Fruit fly (Drosophila melanogaster) whole organism, embryonic: Measurements from ENCODE around the gene Cow.
A peak's percentile ranks its signal among the peaks of the same experiment; 100 is the strongest.

Source experiments
- CG10267 ChIP-seq: fragments of 200-800 bp; sonication (Bioruptor generic); optimal IDR thresholded peaks from 2 replicates; lab custom pipeline; 2018; ENCODE audit warnings: missing biosample characterization, mild to moderate bottlenecking, missing genetic modification characterization, moderate library complexity
- CG10431 ChIP-seq: fragments of 200-800 bp; sonication (Bioruptor generic); optimal IDR thresholded peaks from 3 replicates; lab custom pipeline; 2018; ENCODE audit warnings: missing biosample characterization, mild to moderate bottlenecking, missing genetic modification characterization
- CG11723 ChIP-seq: fragments of 200-800 bp; sonication (Bioruptor generic); optimal IDR thresholded peaks from 2 replicates; lab custom pipeline; 2017; ENCODE audit warnings: missing biosample characterization, mild to moderate bottlenecking, missing genetic modification characterization
- CG12659 ChIP-seq: fragments of 200-800 bp; sonication (Bioruptor generic); optimal IDR thresholded peaks from 3 replicates; lab custom pipeline; 2017; ENCODE audit warnings: mild to moderate bottlenecking, missing biosample characterization, missing genetic modification reagents, missing genetic modification characterization
- CG1602 ChIP-seq: fragments of 200-800 bp; sonication (Bioruptor generic); optimal IDR thresholded peaks from 3 replicates; lab custom pipeline; 2016; ENCODE audit warnings: missing biosample characterization, missing genetic modification characterization
- CG17361 ChIP-seq: fragments of 200-800 bp; sonication (Bioruptor generic); IDR thresholded peaks from 3 replicates; pipeline ENCODE4 v1.3.6; 2022; ENCODE audit warnings: missing biosample characterization, missing genetic modification characterization
- CG18619 ChIP-seq: fragments of 200-800 bp; sonication (Bioruptor generic); optimal IDR thresholded peaks from 3 replicates; lab custom pipeline; 2017; ENCODE audit warnings: missing biosample characterization, mild to moderate bottlenecking, missing genetic modification characterization
- CG2129 ChIP-seq: fragments of 200-800 bp; sonication (Bioruptor generic); IDR thresholded peaks from 2 replicates; pipeline ENCODE4 v1.3.6; 2022; ENCODE audit warnings: missing biosample characterization, missing genetic modification characterization; ENCODE audit not compliant: partially characterized antibody
- CG2199 ChIP-seq: fragments of 200-800 bp; sonication (Bioruptor generic); IDR thresholded peaks from 3 replicates; pipeline ENCODE4 v1.3.6; 2022; ENCODE audit warnings: missing biosample characterization, missing genetic modification characterization
- CG33557 ChIP-seq: fragments of 200-800 bp; sonication (Bioruptor generic); optimal IDR thresholded peaks from 2 replicates; lab custom pipeline; 2019; ENCODE audit warnings: missing biosample characterization, mild to moderate bottlenecking, missing genetic modification characterization, moderate library complexity
- CG3407 ChIP-seq: fragments of 200-800 bp; sonication (Bioruptor generic); optimal IDR thresholded peaks from 2 replicates; lab custom pipeline; 2018; ENCODE audit warnings: missing biosample characterization, mild to moderate bottlenecking, missing genetic modification characterization
- CG5953 ChIP-seq: fragments of 200-800 bp; sonication (Bioruptor generic); IDR thresholded peaks from 2 replicates; pipeline ENCODE4 v1.3.6; 2022; ENCODE audit warnings: missing biosample characterization, missing genetic modification characterization
- CG6272 ChIP-seq: fragments of 200-800 bp; sonication (Bioruptor generic); IDR thresholded peaks from 2 replicates; pipeline ENCODE4 v1.3.6; 2022; ENCODE audit warnings: missing biosample characterization, missing genetic modification characterization
- CG6765 ChIP-seq: fragments of 200-800 bp; sonication (Bioruptor generic); optimal IDR thresholded peaks from 3 replicates; lab custom pipeline; 2017; ENCODE audit warnings: missing biosample characterization, mild to moderate bottlenecking, missing genetic modification characterization
- CG6813 ChIP-seq: fragments of 200-800 bp; sonication (Bioruptor generic); optimal IDR thresholded peaks from 2 replicates; lab custom pipeline; 2017; ENCODE audit warnings: missing biosample characterization, missing genetic modification characterization, mild to moderate bottlenecking, moderate library complexity, missing genetic modification reagents
- CG7271 ChIP-seq: fragments of 200-800 bp; sonication (Bioruptor generic); optimal IDR thresholded peaks from 2 replicates; lab custom pipeline; 2018; ENCODE audit warnings: missing biosample characterization, mild to moderate bottlenecking, missing genetic modification characterization, moderate library complexity
- CG9932 ChIP-seq: fragments of 200-800 bp; sonication (Bioruptor generic); IDR thresholded peaks from 2 replicates; pipeline ENCODE4 v1.3.6; 2022; ENCODE audit warnings: missing biosample characterization, missing genetic modification characterization
- Dfd ChIP-seq, 2 experiments: fragments of >200 bp; optimal IDR thresholded peaks; 2 replicates each; lab custom pipeline; 2017; ENCODE audit warnings: missing biosample characterization in 2 of 2, missing genetic modification characterization in 2 of 2
- Drgx ChIP-seq: fragments of 200-800 bp; sonication (Bioruptor generic); IDR thresholded peaks from 2 replicates; pipeline ENCODE4 v1.3.6; 2022; ENCODE audit warnings: missing biosample characterization, missing genetic modification characterization
- Ets97D ChIP-seq: fragments of 200-800 bp; sonication (Bioruptor generic); optimal IDR thresholded peaks from 3 replicates; lab custom pipeline; 2016; ENCODE audit warnings: missing biosample characterization, missing genetic modification characterization
- H15 ChIP-seq: fragments of 200-800 bp; sonication (Bioruptor generic); IDR thresholded peaks from 3 replicates; pipeline ENCODE4 v1.3.6; 2022; ENCODE audit warnings: missing biosample characterization, missing genetic modification characterization
- HLH3B ChIP-seq: fragments of 200-800 bp; sonication (Bioruptor generic); IDR thresholded peaks from 2 replicates; pipeline ENCODE4 v1.3.6; 2022; ENCODE audit warnings: missing biosample characterization, missing genetic modification characterization
- Hmr ChIP-seq: fragments of 200-800 bp; sonication (Bioruptor generic); optimal IDR thresholded peaks from 3 replicates; lab custom pipeline; 2017; ENCODE audit warnings: mild to moderate bottlenecking, missing biosample characterization, missing genetic modification reagents, missing genetic modification characterization
- Hr51 ChIP-seq, 2 experiments: fragments of 200-800 bp; sonication (Bioruptor generic); optimal IDR thresholded peaks; 2 replicates in 1 of 2; 3 replicates in 1 of 2; lab custom pipeline; 2016 to 2018; ENCODE audit warnings: missing biosample characterization in 2 of 2, missing genetic modification characterization in 2 of 2, mild to moderate bottlenecking in 1 of 2, moderate library complexity in 1 of 2
- MESR4 ChIP-seq: fragments of 200-800 bp; sonication (Bioruptor generic); optimal IDR thresholded peaks from 2 replicates; lab custom pipeline; 2018; ENCODE audit warnings: missing biosample characterization, mild to moderate bottlenecking, missing genetic modification characterization, moderate library complexity
- Meics ChIP-seq: fragments of 200-800 bp; sonication (Bioruptor generic); optimal IDR thresholded peaks from 2 replicates; lab custom pipeline; 2017; ENCODE audit warnings: missing biosample characterization, mild to moderate bottlenecking, missing genetic modification characterization
- Nf-YC ChIP-seq: fragments of 200-800 bp; optimal IDR thresholded peaks from 3 replicates; lab custom pipeline; 2019; ENCODE audit warnings: missing biosample characterization, mild to moderate bottlenecking, missing genetic modification characterization, moderate library complexity
- Poxn ChIP-seq: fragments of 200-800 bp; sonication (Bioruptor generic); IDR thresholded peaks from 2 replicates; pipeline ENCODE4 v1.3.6; 2022; ENCODE audit warnings: missing biosample characterization, missing genetic modification characterization
- al ChIP-seq: fragments of 200-800 bp; sonication (Bioruptor generic); IDR thresholded peaks from 2 replicates; pipeline ENCODE4 v1.3.6; 2022; ENCODE audit warnings: missing biosample characterization, missing genetic modification characterization
- amos ChIP-seq: fragments of 200-800 bp; sonication (Bioruptor generic); IDR thresholded peaks from 2 replicates; pipeline ENCODE4 v1.3.6; 2022; ENCODE audit warnings: missing biosample characterization, missing genetic modification characterization; ENCODE audit not compliant: partially characterized antibody
- ase ChIP-seq: fragments of 200-800 bp; sonication (Bioruptor generic); IDR thresholded peaks from 3 replicates; pipeline ENCODE4 v1.3.6; 2022; ENCODE audit warnings: missing biosample characterization, missing genetic modification characterization
- bab2 ChIP-seq: fragments of 200-800 bp; sonication (Bioruptor generic); optimal IDR thresholded peaks from 2 replicates; lab custom pipeline; 2016; ENCODE audit warnings: missing biosample characterization, missing genetic modification characterization
- chinmo ChIP-seq: fragments of 200-800 bp; sonication (Bioruptor generic); IDR thresholded peaks from 4 replicates; pipeline ENCODE4 v1.3.6; 2022; ENCODE audit warnings: missing biosample characterization, missing genetic modification characterization; ENCODE audit not compliant: partially characterized antibody
- da ChIP-seq: fragments of 200-800 bp; sonication (Bioruptor generic); optimal IDR thresholded peaks from 2 replicates; lab custom pipeline; 2016; ENCODE audit warnings: missing biosample characterization, missing genetic modification characterization
- dimm ChIP-seq: fragments of 200-800 bp; sonication (Bioruptor generic); IDR thresholded peaks from 2 replicates; pipeline ENCODE4 v1.3.6; 2022; ENCODE audit warnings: missing biosample characterization, missing genetic modification characterization
- fd102C ChIP-seq: fragments of 200-800 bp; sonication (Bioruptor generic); optimal IDR thresholded peaks from 2 replicates; lab custom pipeline; 2018; ENCODE audit warnings: missing biosample characterization, mild to moderate bottlenecking, missing genetic modification characterization, moderate library complexity
- h ChIP-seq: fragments of >200 bp; optimal IDR thresholded peaks from 2 replicates; lab custom pipeline; 2017
- ind ChIP-seq: fragments of 200-800 bp; sonication (Bioruptor generic); optimal IDR thresholded peaks from 3 replicates; lab custom pipeline; 2016; ENCODE audit warnings: missing biosample characterization, missing genetic modification characterization
- ken ChIP-seq: fragments of 200-800 bp; sonication (Bioruptor generic); IDR thresholded peaks from 3 replicates; pipeline ENCODE4 v1.3.6; 2022; ENCODE audit warnings: missing biosample characterization, missing genetic modification characterization
- kni ChIP-seq: fragments of 200-800 bp; sonication (Bioruptor generic); optimal IDR thresholded peaks from 3 replicates; lab custom pipeline; 2017; ENCODE audit warnings: mild to moderate bottlenecking, missing biosample characterization, missing genetic modification reagents, missing genetic modification characterization
- pan ChIP-seq, 4 experiments: fragments of >200 bp in 3 of 4; fragments of 200-800 bp in 1 of 4; sonication (Bioruptor generic) in 1 of 4; optimal IDR thresholded peaks in 3 of 4; IDR thresholded peaks in 1 of 4; 2 replicates each; pipeline versions ENCODE4 v1.3.6 to Lab custom; 2017 to 2022; ENCODE audit warnings: missing biosample characterization in 2 of 4, missing genetic modification characterization in 2 of 4, mixed read lengths in 1 of 4
- prd ChIP-seq, 3 experiments: fragments of >200 bp in 2 of 3; fragments of 200-800 bp in 1 of 3; sonication (Bioruptor generic) in 1 of 3; optimal IDR thresholded peaks in 2 of 3; IDR thresholded peaks in 1 of 3; 2 replicates in 2 of 3; 3 replicates in 1 of 3; pipeline versions ENCODE4 v1.3.6 to Lab custom; 2017 to 2022; ENCODE audit warnings: missing biosample characterization in 1 of 3, missing genetic modification characterization in 1 of 3
- pros ChIP-seq: fragments of 200-800 bp; sonication (Bioruptor generic); optimal IDR thresholded peaks from 3 replicates; lab custom pipeline; 2019; ENCODE audit warnings: missing biosample characterization, mild to moderate bottlenecking, missing genetic modification characterization, moderate library complexity
- sd ChIP-seq: fragments of 200-800 bp; sonication (Bioruptor generic); optimal IDR thresholded peaks from 3 replicates; lab custom pipeline; 2018; ENCODE audit warnings: missing biosample characterization, mild to moderate bottlenecking, missing genetic modification characterization, moderate library complexity
- sens ChIP-seq: fragments of 200-800 bp; sonication (Bioruptor generic); peaks from one replicate; lab custom pipeline; 2016; ENCODE audit warnings: missing biosample characterization, missing genetic modification characterization
- tll ChIP-seq, 2 experiments: fragments of 200-800 bp in 1 of 2; fragments of >200 bp in 1 of 2; sonication (Bioruptor generic) in 1 of 2; optimal IDR thresholded peaks; 2 replicates each; lab custom pipeline; 2017 to 2019; ENCODE audit warnings: missing biosample characterization in 2 of 2, missing genetic modification characterization in 2 of 2, mild to moderate bottlenecking in 1 of 2, moderate library complexity in 1 of 2
- z ChIP-seq: fragments of 200-800 bp; sonication (Bioruptor generic); IDR thresholded peaks from 3 replicates; pipeline ENCODE4 v1.3.6; 2022; ENCODE audit warnings: missing biosample characterization, missing genetic modification characterization
- zen ChIP-seq: fragments of 200-800 bp; sonication (Bioruptor generic); optimal IDR thresholded peaks from 3 replicates; lab custom pipeline; 2018; ENCODE audit warnings: missing biosample characterization, mild to moderate bottlenecking, missing genetic modification characterization, moderate library complexity

The Cow gene

dm6 chr3R:23134690-23135089 lies 22.2 kb upstream of the Cow start (continued):
- 0 out of 2 replicates have a peak, but pooled peaks have one; percentile 7 for TF ChIP-seq CG5953 (GFP tag; lab: Robert Waterston, UW)
- peak; percentile 0 for TF ChIP-seq CG3407 (GFP tag; lab: Kevin White, UChicago)
- peak; percentile 1 for TF ChIP-seq pros (GFP tag; lab: Kevin White, UChicago)
- peak; percentile 53 for TF ChIP-seq CG33557 (GFP tag; lab: Kevin White, UChicago)
- 0 out of 3 replicates have a peak, but pooled peaks have one; percentile 21 for TF ChIP-seq z (GFP tag; lab: Robert Waterston, UW)
- no peak for TF ChIP-seq pan (optimal IDR thresholded peaks at IDR 0.05; lab: Kevin White, UChicago)
- TF ChIP-seq pan (GFP tag; optimal IDR thresholded peaks at IDR 0.05 in 1 of 2, IDR thresholded peaks at IDR 0.05 in 1 of 2), result peak in 1 of 2 experiments; percentile 9
- TF ChIP-seq Hr51 (GFP tag; optimal IDR thresholded peaks at IDR 0.05; lab: Kevin White, UChicago), result no peak
- 0 out of 2 replicates have a peak, but pooled peaks have one; percentile 14 for TF ChIP-seq HLH3B
- TF ChIP-seq kni, result peak; percentile 83
- TF ChIP-seq CG7271 (tag; lab: Kevin White, UChicago), result peak; percentile 13
- TF ChIP-seq tll (GFP tag; optimal IDR thresholded peaks at IDR 0.05; lab: Kevin White, UChicago), result peak in 1 of 2 experiments; percentile 45
- TF ChIP-seq Meics, result no peak
- no peak for TF ChIP-seq sd
- no peak for TF ChIP-seq amos (GFP tag; lab: Robert Waterston, UW)
- peak; percentile 4 for TF ChIP-seq bab2
- peak; percentile 58 for TF ChIP-seq fd102C
- peak; percentile 52 for TF ChIP-seq CG6813 (GFP tag; lab: Kevin White, UChicago)
- 0 out of 3 replicates have a peak, but pooled peaks have one; percentile 14 for TF ChIP-seq ase (GFP tag; lab: Robert Waterston, UW)
- peak; percentile 65 for TF ChIP-seq sens (GFP tag; lab: Kevin White, UChicago)
- TF ChIP-seq CG2199 (GFP tag; lab: Robert Waterston, UW), result no peak
- no peak for TF ChIP-seq CG10431 (GFP tag; lab: Kevin White, UChicago)
- TF ChIP-seq al (GFP tag; lab: Robert Waterston, UW), result no peak
- peak; percentile 58 for TF ChIP-seq zen (tag; lab: Kevin White, UChicago)
- no peak for TF ChIP-seq ken
- no peak for TF ChIP-seq prd (optimal IDR thresholded peaks at IDR 0.05; lab: Kevin White, UChicago)
- TF ChIP-seq prd (GFP tag; IDR thresholded peaks at IDR 0.05; lab: Robert Waterston, UW), result peak; percentile 21; the same call in 1 of the 3 replicates
- no peak for TF ChIP-seq CG2129

- TF ChIP-seq chinmo (GFP tag; lab: Robert Waterston, UW), result no peak
- TF ChIP-seq amos (GFP tag; lab: Robert Waterston, UW), result no peak
- TF ChIP-seq Ets97D, result no peak
- TF ChIP-seq fd102C, result peak; percentile 85
- no peak for TF ChIP-seq ken
- TF ChIP-seq CG6765 (GFP tag; lab: Kevin White, UChicago), result no peak
- no peak for TF ChIP-seq CG12659 (GFP tag; lab: Kevin White, UChicago)
- TF ChIP-seq da (GFP tag; lab: Kevin White, UChicago), result no peak
- TF ChIP-seq Poxn, result no peak
- no peak for TF ChIP-seq H15 (GFP tag; lab: Robert Waterston, UW)
- TF ChIP-seq Dfd (GFP tag; optimal IDR thresholded peaks at IDR 0.05; lab: Kevin White, UChicago), result no peak
- TF ChIP-seq Hmr (GFP tag; lab: Kevin White, UChicago), result no peak
- TF ChIP-seq CG11723 (GFP tag; lab: Kevin White, UChicago), result no peak
- TF ChIP-seq CG17361 (GFP tag; lab: Robert Waterston, UW), result 0 out of 3 replicates have a peak, but pooled peaks have one; percentile 40
- peak; percentile 28 for TF ChIP-seq CG1602
- TF ChIP-seq Nf-YC (tag; lab: Kevin White, UChicago), result peak; percentile 86
- 0 out of 2 replicates have a peak, but pooled peaks have one; percentile 34 for TF ChIP-seq CG5953 (GFP tag; lab: Robert Waterston, UW)
- TF ChIP-seq h, result no peak
- no peak for TF ChIP-seq dimm (GFP tag; lab: Robert Waterston, UW)
- TF ChIP-seq MESR4, result no peak
- no peak for TF ChIP-seq CG18619
- TF ChIP-seq CG10267 (tag; lab: Kevin White, UChicago), result no peak
- no peak for TF ChIP-seq ind (GFP tag; lab: Kevin White, UChicago)
- no peak for TF ChIP-seq Drgx (GFP tag; lab: Robert Waterston, UW)
- no peak for TF ChIP-seq CG9932 (GFP tag; lab: Robert Waterston, UW)
- TF ChIP-seq CG6272, result no peak
Measured at dm6 chr3R:23133301-23133828, 20.8 kb upstream of the Cow start.
